Worm (Caenorhabditis elegans) whole organism, L1 larva: Measurements from ENCODE around the gene kmo-2.

Experiments
- C16A3.4 ChIP-seq: fragments of 150-350 bp; optimal IDR thresholded peaks from 2 replicates; lab custom pipeline; 2014; ENCODE audit warnings: missing biosample characterization, missing genetic modification characterization
- F16B12.6 ChIP-seq: fragments of 150-350 bp; optimal IDR thresholded peaks from 2 replicates; lab custom pipeline; 2014; ENCODE audit warnings: missing biosample characterization, missing genetic modification characterization
- blmp-1 ChIP-seq: fragments of 150-350 bp; optimal IDR thresholded peaks from 2 replicates; lab custom pipeline; 2014; ENCODE audit warnings: missing biosample characterization, missing genetic modification characterization
- ceh-63 ChIP-seq: fragments of 200-800 bp; sonication (Bioruptor generic); optimal IDR thresholded peaks from 2 replicates; lab custom pipeline; 2018; ENCODE audit warnings: mild to moderate bottlenecking, missing genetic modification characterization, missing compliant biosample characterization
- ceh-82 ChIP-seq, 3 experiments: fragments of 150-350 bp in 1 of 3; sonication (generic microtip) in 2 of 3; optimal IDR thresholded peaks; 2 replicates each; lab custom pipeline; 2014 to 2017; ENCODE audit warnings: missing biosample characterization in 3 of 3, missing genetic modification characterization in 3 of 3
- ceh-88 ChIP-seq: fragments of 200-800 bp; sonication (Bioruptor generic); IDR thresholded peaks from 2 replicates; pipeline ENCODE4 v1.3.6; 2022; ENCODE audit warnings: missing genetic modification characterization, missing compliant biosample characterization
- ceh-90 ChIP-seq: sonication (generic microtip); optimal IDR thresholded peaks from 2 replicates; lab custom pipeline; 2016; ENCODE audit warnings: missing genetic modification characterization, missing compliant biosample characterization
- dpl-1 ChIP-seq, 3 experiments: fragments of 150-350 bp in 2 of 3; sonication (generic microtip) in 1 of 3; optimal IDR thresholded peaks; 2 replicates each; lab custom pipeline; 2014 to 2017; ENCODE audit warnings: missing biosample characterization in 3 of 3, missing genetic modification characterization in 3 of 3, missing genetic modification reagents in 3 of 3
- efl-1 ChIP-seq, 4 experiments: fragments of 150-350 bp; optimal IDR thresholded peaks in 3 of 4; peaks in 1 of 4; 1 replicate in 1 of 4; 2 replicates in 3 of 4; lab custom pipeline; 2014; ENCODE audit warnings: missing biosample characterization in 2 of 4, missing genetic modification characterization in 2 of 4, missing genetic modification reagents in 2 of 4
- efl-3 ChIP-seq: fragments of 200-800 bp; sonication (Bioruptor generic); optimal IDR thresholded peaks from 2 replicates; lab custom pipeline; 2018; ENCODE audit warnings: mild to moderate bottlenecking, missing genetic modification characterization, missing compliant biosample characterization
- elt-2 ChIP-seq: sonication (generic microtip); optimal IDR thresholded peaks from 2 replicates; lab custom pipeline; 2016; ENCODE audit warnings: missing genetic modification characterization, mild to moderate bottlenecking, inconsistent platforms, missing compliant biosample characterization, missing genetic modification reagents
- elt-3 ChIP-seq, 6 experiments: fragments of 150-350 bp in 1 of 6; sonication (generic microtip); optimal IDR thresholded peaks; 2 replicates each; lab custom pipeline; 2017 to 2018; ENCODE audit warnings: missing biosample characterization in 6 of 6, missing genetic modification characterization in 6 of 6, inconsistent platforms in 1 of 6
- fkh-4 ChIP-seq: sonication (generic microtip); optimal IDR thresholded peaks from 2 replicates; lab custom pipeline; 2016; ENCODE audit warnings: missing compliant biosample characterization, missing genetic modification characterization, borderline replicate concordance
- fos-1 ChIP-seq: fragments of 150-350 bp; optimal IDR thresholded peaks from 2 replicates; lab custom pipeline; 2014; ENCODE audit warnings: missing biosample characterization, missing genetic modification characterization
- grh-1 ChIP-seq: fragments of 200-800 bp; sonication (Bioruptor generic); IDR thresholded peaks from 2 replicates; pipeline ENCODE4 v1.3.6; 2022; ENCODE audit warnings: missing genetic modification reagents, missing genetic modification characterization, missing compliant biosample characterization
- irx-1 ChIP-seq: sonication (generic microtip); optimal IDR thresholded peaks from 2 replicates; lab custom pipeline; 2016; ENCODE audit warnings: missing genetic modification characterization, missing compliant biosample characterization
- lin-14 ChIP-seq: fragments of 200-800 bp; sonication (Bioruptor generic); optimal IDR thresholded peaks from 2 replicates; lab custom pipeline; 2018; ENCODE audit warnings: mild to moderate bottlenecking, missing genetic modification characterization, moderate library complexity, missing compliant biosample characterization
- lin-35 ChIP-seq, 2 experiments: fragments of 150-350 bp; optimal IDR thresholded peaks; 2 replicates each; lab custom pipeline; 2014; ENCODE audit warnings: missing biosample characterization in 2 of 2, missing genetic modification characterization in 2 of 2, missing genetic modification reagents in 2 of 2
- lsy-2 ChIP-seq, 2 experiments: fragments of 150-350 bp; optimal IDR thresholded peaks; 2 replicates each; lab custom pipeline; 2014; ENCODE audit warnings: missing biosample characterization in 2 of 2, missing genetic modification characterization in 2 of 2
- mab-9 ChIP-seq: fragments of 200-800 bp; sonication (Bioruptor generic); IDR thresholded peaks from 2 replicates; pipeline ENCODE4 v1.3.6; 2022; ENCODE audit warnings: missing genetic modification reagents, missing genetic modification characterization, missing compliant biosample characterization
- mdl-1 ChIP-seq, 2 experiments: fragments of 150-350 bp; optimal IDR thresholded peaks; 2 replicates each; lab custom pipeline; 2014 to 2017; ENCODE audit warnings: missing biosample characterization in 2 of 2, missing genetic modification characterization in 2 of 2, inconsistent platforms in 1 of 2
- mef-2 ChIP-seq: fragments of 150-350 bp; optimal IDR thresholded peaks from 2 replicates; lab custom pipeline; 2014; ENCODE audit warnings: missing biosample characterization, missing genetic modification characterization
- nhr-20 ChIP-seq: sonication (generic microtip); optimal IDR thresholded peaks from 2 replicates; lab custom pipeline; 2016; ENCODE audit warnings: mild to moderate bottlenecking, missing genetic modification characterization, missing compliant biosample characterization
- nhr-28 ChIP-seq: fragments of 150-350 bp; optimal IDR thresholded peaks from 2 replicates; lab custom pipeline; 2014; ENCODE audit warnings: missing biosample characterization, missing genetic modification characterization
- nhr-85 ChIP-seq: sonication (generic microtip); peaks from one replicate; lab custom pipeline; 2016; ENCODE audit warnings: missing genetic modification characterization, inconsistent platforms, missing compliant biosample characterization
- nhr-90 ChIP-seq: sonication (generic microtip); optimal IDR thresholded peaks from 2 replicates; lab custom pipeline; 2016; ENCODE audit warnings: mild to moderate bottlenecking, missing genetic modification characterization, missing compliant biosample characterization; ENCODE audit not compliant: poor library complexity
- pax-3 ChIP-seq: fragments of 200-800 bp; sonication (Bioruptor generic); optimal IDR thresholded peaks from 2 replicates; lab custom pipeline; 2018; ENCODE audit warnings: mild to moderate bottlenecking, missing genetic modification characterization, moderate library complexity, missing compliant biosample characterization
- rnt-1 ChIP-seq: sonication (generic microtip); optimal IDR thresholded peaks from 2 replicates; lab custom pipeline; 2016; ENCODE audit warnings: mild to moderate bottlenecking, missing genetic modification characterization, moderate library complexity, missing compliant biosample characterization
- skn-1 ChIP-seq: fragments of 150-350 bp; optimal IDR thresholded peaks from 2 replicates; lab custom pipeline; 2014; ENCODE audit warnings: missing biosample characterization, missing genetic modification characterization
- snu-23 ChIP-seq: sonication (generic microtip); optimal IDR thresholded peaks from 2 replicates; lab custom pipeline; 2016; ENCODE audit warnings: missing genetic modification characterization, missing compliant biosample characterization
- swsn-7 ChIP-seq: sonication (generic microtip); optimal IDR thresholded peaks from 2 replicates; lab custom pipeline; 2016; ENCODE audit warnings: missing genetic modification characterization, missing compliant biosample characterization
- tbx-2 ChIP-seq: sonication (generic microtip); optimal IDR thresholded peaks from 2 replicates; lab custom pipeline; 2016; ENCODE audit warnings: missing genetic modification characterization, missing compliant biosample characterization
- tlp-1 ChIP-seq: fragments of 150-350 bp; optimal IDR thresholded peaks from 2 replicates; lab custom pipeline; 2014; ENCODE audit warnings: missing biosample characterization, missing genetic modification characterization
- unc-30 ChIP-seq: sonication (generic microtip); optimal IDR thresholded peaks from 2 replicates; lab custom pipeline; 2017; ENCODE audit warnings: missing biosample characterization, missing genetic modification characterization
- zip-4 ChIP-seq: fragments of 200-800 bp; sonication (Bioruptor generic); optimal IDR thresholded peaks from 2 replicates; lab custom pipeline; 2018; ENCODE audit warnings: mild to moderate bottlenecking, missing genetic modification characterization, moderate library complexity, missing compliant biosample characterization

The kmo-2 gene

DNA sequence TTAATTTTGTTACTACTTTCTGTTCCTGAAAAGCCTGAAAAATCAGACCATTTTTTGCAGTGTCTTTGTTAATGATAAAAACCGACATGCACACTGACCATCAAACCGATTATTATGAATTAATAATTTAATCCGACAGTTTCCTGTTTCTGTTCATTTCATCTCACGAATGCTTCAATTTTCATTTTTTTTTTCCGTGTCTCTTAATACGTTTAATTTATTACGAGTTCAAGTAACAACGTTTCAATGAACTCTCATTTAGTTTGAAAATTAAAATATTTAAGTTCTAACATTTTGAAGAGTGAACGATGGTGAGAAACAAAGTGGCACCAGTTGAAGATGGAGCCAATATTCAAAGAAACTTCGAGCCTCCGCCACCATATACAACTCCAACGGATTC is 46.4 kb upstream of the kmo-2 start, which contains the start of gene spin-1:
TSS of gene spin-1 (plus strand) at position 301 of the 400 bp plus-strand sequence.
- TF ChIP-seq ceh-90 (tag; lab: Kevin White, UChicago), result no peak

DNA sequence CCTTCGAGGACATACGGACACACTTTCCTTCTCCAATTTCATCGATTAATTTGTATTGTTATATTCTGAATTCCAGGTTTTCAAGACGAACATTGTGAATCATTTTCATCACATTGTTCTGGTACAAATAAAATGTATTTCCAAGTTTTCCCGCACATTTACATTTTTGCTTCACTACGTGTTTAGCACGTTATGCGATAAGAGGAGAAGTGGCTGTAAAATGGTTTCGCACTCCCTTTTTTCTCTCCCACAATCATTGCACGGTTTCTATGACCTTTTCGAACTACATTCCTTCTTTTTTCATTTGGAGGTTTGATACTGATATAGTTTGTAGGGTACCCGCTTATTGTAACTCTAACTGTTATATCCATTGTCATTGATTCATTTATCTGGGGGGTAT is 45.4 kb upstream of the kmo-2 start:
- TF ChIP-seq swsn-7 (tag; lab: Kevin White, UChicago) (no peak), ceh-63 (no peak), efl-1 (optimal IDR thresholded peaks at IDR 0.05; lab: Kevin White, UChicago) (no peak), efl-1 (GFP tag; optimal IDR thresholded peaks at IDR 0.05 in 1 of 2; lab: Kevin White, UChicago) (no peak), ceh-90 (tag; lab: Kevin White, UChicago) (no peak), zip-4 (GFP tag; lab: Kevin White, UChicago) (no peak), unc-30 (tag; lab: Kevin White, UChicago) (no peak), irx-1 (tag; lab: Kevin White, UChicago) (no peak), nhr-85 (tag; lab: Kevin White, UChicago) (peak; percentile 28), fkh-4 (no peak), fos-1 (no peak), nhr-90 (tag; lab: Kevin White, UChicago) (no peak), pax-3 (tag; lab: Kevin White, UChicago) (no peak), lin-14 (GFP tag; lab: Kevin White, UChicago) (peak; percentile 27), grh-1 (GFP tag; lab: Robert Waterston, UW) (no peak), elt-2 (tag; lab: Kevin White, UChicago) (peak; percentile 11)

DNA sequence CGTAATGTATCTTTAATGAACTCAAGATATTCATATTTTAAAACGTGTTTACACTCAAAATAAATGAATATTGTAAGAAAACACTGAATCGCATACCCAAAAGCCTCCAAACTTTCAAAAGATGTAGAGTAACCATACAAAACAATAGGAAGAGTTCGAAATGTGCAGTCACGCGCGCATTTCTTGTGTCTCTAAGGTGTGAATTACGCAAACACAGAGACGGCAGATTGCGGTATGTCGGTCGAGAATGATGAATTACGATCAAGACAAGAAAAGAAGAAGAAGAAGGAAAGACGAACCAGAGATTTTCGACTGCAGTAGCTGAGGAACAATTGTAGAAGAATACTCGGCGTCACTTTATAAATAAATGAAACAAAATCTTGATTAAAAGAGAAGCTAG is 43.1 kb upstream of the kmo-2 start, which contains the start of gene lhpp-1:
TSS of gene lhpp-1 (minus strand) at position 354 of the 400 bp plus-strand sequence.
- TF ChIP-seq blmp-1 (tag; lab: Kevin White, UChicago), result peak; percentile 68
- TF ChIP-seq C16A3.4, result no peak
- peak in 1 of 6 experiments; percentile 12 for TF ChIP-seq elt-3 (tag; optimal IDR thresholded peaks at IDR 0.05; lab: Kevin White, UChicago)
- peak; percentile 2 for TF ChIP-seq skn-1 (tag; lab: Kevin White, UChicago)
- TF ChIP-seq efl-1 (optimal IDR thresholded peaks at IDR 0.05; lab: Kevin White, UChicago), result peak in 1 of 2 experiments; percentile 30
- TF ChIP-seq efl-1 (GFP tag; optimal IDR thresholded peaks at IDR 0.05 in 1 of 2; lab: Kevin White, UChicago), result peak; percentile 34 to 93
- no peak for TF ChIP-seq tlp-1
- TF ChIP-seq snu-23 (GFP tag; lab: Kevin White, UChicago), result peak; percentile 6
- no peak for TF ChIP-seq efl-3
- no peak for TF ChIP-seq ceh-88 (GFP tag; lab: Robert Waterston, UW)
- peak in 1 of 2 experiments; percentile 14 for TF ChIP-seq mdl-1 (tag; optimal IDR thresholded peaks at IDR 0.05; lab: Kevin White, UChicago)
- TF ChIP-seq rnt-1 (tag; lab: Kevin White, UChicago), result peak; percentile 19
- peak; percentile 69 for TF ChIP-seq F16B12.6 (tag; lab: Kevin White, UChicago)
- peak; percentile 80 for TF ChIP-seq nhr-85 (tag; lab: Kevin White, UChicago)
- TF ChIP-seq lsy-2 (tag; optimal IDR thresholded peaks at IDR 0.05; lab: Kevin White, UChicago), result peak in 1 of 2 experiments; percentile 20
- peak; percentile 48 to 78 for TF ChIP-seq lin-35 (GFP tag; optimal IDR thresholded peaks at IDR 0.05; lab: Kevin White, UChicago)
- no peak for TF ChIP-seq nhr-90 (tag; lab: Kevin White, UChicago)
- peak; percentile 5 for TF ChIP-seq lin-14 (GFP tag; lab: Kevin White, UChicago)
- no peak for TF ChIP-seq tbx-2 (tag; lab: Kevin White, UChicago)
- peak; percentile 20 to 61 (median 55) for TF ChIP-seq dpl-1 (GFP tag; optimal IDR thresholded peaks at IDR 0.05; lab: Kevin White, UChicago)

DNA sequence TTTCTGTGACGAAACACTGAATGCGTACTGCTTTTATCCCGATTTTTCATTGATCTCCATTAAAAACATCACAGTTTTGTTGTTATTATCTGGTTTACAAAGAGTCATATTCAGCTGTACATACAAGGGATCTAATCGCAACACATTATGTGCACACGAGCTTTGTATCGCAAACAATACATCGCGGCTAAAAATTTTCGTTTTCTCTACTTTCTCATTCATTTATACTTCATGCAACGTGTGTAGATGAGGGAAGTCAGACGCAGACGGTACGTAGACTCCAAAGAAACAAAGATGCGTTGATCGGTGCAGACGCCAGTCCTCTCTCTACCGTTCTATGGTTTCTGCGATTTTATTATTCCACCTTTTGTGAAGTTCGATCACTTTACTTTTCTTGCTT is 38.5 kb upstream of the kmo-2 start, which contains the start of gene nhr-136:
TSS of gene nhr-136 (plus strand) at position 301 of the 400 bp plus-strand sequence.
- no peak for TF ChIP-seq mef-2
- no peak for TF ChIP-seq efl-1 (optimal IDR thresholded peaks at IDR 0.05; lab: Kevin White, UChicago)
- TF ChIP-seq efl-1 (GFP tag; optimal IDR thresholded peaks at IDR 0.05 in 1 of 2; lab: Kevin White, UChicago), result peak in 1 of 2 experiments; percentile 53
- peak in 1 of 3 experiments; percentile 18 for TF ChIP-seq ceh-82 (tag; optimal IDR thresholded peaks at IDR 0.05; lab: Kevin White, UChicago)
- TF ChIP-seq lsy-2 (tag; optimal IDR thresholded peaks at IDR 0.05; lab: Kevin White, UChicago), result peak in 1 of 2 experiments; percentile 5
- TF ChIP-seq nhr-28 (tag; lab: Kevin White, UChicago), result no peak
- peak; percentile 21 for TF ChIP-seq nhr-20 (tag; lab: Kevin White, UChicago)
- TF ChIP-seq lin-14 (GFP tag; lab: Kevin White, UChicago), result peak; percentile 34
- peak; percentile 75 for TF ChIP-seq blmp-1 (tag; lab: Kevin White, UChicago)
- peak; percentile 7 for TF ChIP-seq snu-23 (GFP tag; lab: Kevin White, UChicago)
- TF ChIP-seq mab-9 (GFP tag; lab: Robert Waterston, UW), result no peak
- peak in 1 of 2 experiments; percentile 47 for TF ChIP-seq lin-35 (GFP tag; optimal IDR thresholded peaks at IDR 0.05; lab: Kevin White, UChicago)
